Worm (Caenorhabditis elegans): ENCODE results near the gene fbxb-96.

Gene fbxb-96

DNA sequence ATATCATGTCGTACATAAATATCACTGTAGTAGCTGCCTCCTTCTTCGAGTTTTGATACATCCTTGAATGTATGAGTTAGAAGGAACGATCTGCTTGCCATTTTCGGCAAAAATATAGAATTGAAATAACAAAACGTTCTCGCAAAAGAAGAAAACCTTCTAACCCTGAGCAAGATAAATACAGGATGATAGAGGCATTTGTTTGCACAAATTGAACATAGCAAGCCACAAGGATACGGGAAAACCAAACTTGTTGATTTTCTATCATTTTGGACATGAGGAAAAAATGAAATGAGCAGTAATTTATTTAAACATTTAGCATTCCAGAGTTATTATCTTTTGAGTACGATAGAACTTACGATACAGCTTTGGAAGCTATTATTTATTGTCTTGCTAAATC is 38.9 kb upstream of the fbxb-96 start, which contains the start of gene math-8:
TSS of gene math-8 (minus strand) at position 101 of the 400 bp plus-strand sequence.
- TF ChIP-seq sea-2 (GFP tag; optimal IDR thresholded peaks at IDR 0.05) (no peak), egl-5 (tag; optimal IDR thresholded peaks at IDR 0.05) (no peak), ztf-11 (tag; optimal IDR thresholded peaks at IDR 0.05) (no peak), tbx-2 (tag; optimal IDR thresholded peaks at IDR 0.05) (no peak), ceh-82 (tag; optimal IDR thresholded peaks at IDR 0.05) (no peak), ceh-16 (tag; optimal IDR thresholded peaks at IDR 0.05) (no peak), daf-12 (tag; optimal IDR thresholded peaks at IDR 0.05) (no peak), pqm-1 (tag; optimal IDR thresholded peaks at IDR 0.05) (no peak), nhr-12 (tag; optimal IDR thresholded peaks at IDR 0.05) (no peak), snpc-4 (tag; optimal IDR thresholded peaks at IDR 0.05) (no peak), ZK546.5 (tag; optimal IDR thresholded peaks at IDR 0.05) (no peak), R02D3.7 (tag; optimal IDR thresholded peaks at IDR 0.05) (no peak), elt-2 (tag; optimal IDR thresholded peaks at IDR 0.05) (no peak)

- TF ChIP-seq mdl-1 (tag; optimal IDR thresholded peaks at IDR 0.05) (no peak), tbx-2 (tag; optimal IDR thresholded peaks at IDR 0.05) (no peak), skn-1 (tag; optimal IDR thresholded peaks at IDR 0.05) (no peak), elt-1 (tag; optimal IDR thresholded peaks at IDR 0.05) (no peak), ztf-11 (tag; optimal IDR thresholded peaks at IDR 0.05) (no peak), pha-4 (tag; optimal IDR thresholded peaks at IDR 0.05) (no peak), fkh-2 (tag; optimal IDR thresholded peaks at IDR 0.05) (no peak), aly-2 (tag; optimal IDR thresholded peaks at IDR 0.05) (no peak), jun-1 (tag; optimal IDR thresholded peaks at IDR 0.05) (no peak), nhr-28 (tag; optimal IDR thresholded peaks at IDR 0.05) (no peak), fos-1 (tag; optimal IDR thresholded peaks at IDR 0.05) (no peak), nhr-25 (tag; optimal IDR thresholded peaks at IDR 0.05) (no peak), fkh-10 (GFP tag; optimal IDR thresholded peaks at IDR 0.05) (no peak)
Measured at ce11 chrII:1886379-1886778, 36.2 kb upstream of the fbxb-96 start, which contains the start of gene math-7. Gene math-7 (minus strand): TSS chrII:1886479.

DNA sequence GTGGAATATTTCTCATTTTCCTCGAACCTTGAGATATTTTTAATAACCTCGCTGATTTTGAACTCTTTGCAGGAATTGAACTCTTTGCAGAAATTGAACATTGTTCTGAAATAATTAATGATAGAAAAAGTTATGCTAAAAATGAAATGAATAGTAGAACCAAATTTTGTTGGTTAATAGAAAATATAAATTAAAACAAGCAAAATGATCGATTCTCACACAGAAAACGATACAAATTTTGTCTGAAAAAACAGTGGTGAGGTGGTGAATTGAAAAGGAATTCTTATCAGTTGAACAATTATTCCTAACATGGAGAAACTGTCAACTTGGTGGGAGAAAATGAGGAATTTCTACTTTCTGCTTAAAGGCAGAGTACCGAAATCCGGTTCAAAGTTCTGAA is 34.4 kb upstream of the fbxb-96 start, which contains the start of gene math-6:
TSS of gene math-6 (minus strand) at position 101 of the 400 bp plus-strand sequence.
- no peak for TF ChIP-seq R02D3.7 (tag; optimal IDR thresholded peaks at IDR 0.05)
- TF ChIP-seq skn-1 (tag; optimal IDR thresholded peaks at IDR 0.05): no peak
- TF ChIP-seq tbx-2 (tag; optimal IDR thresholded peaks at IDR 0.05): no peak
- TF ChIP-seq ZK546.5 (tag; optimal IDR thresholded peaks at IDR 0.05): no peak
- TF ChIP-seq fkh-2 (tag; optimal IDR thresholded peaks at IDR 0.05): no peak
- no peak for TF ChIP-seq nfya-1 (tag; optimal IDR thresholded peaks at IDR 0.05; ENCODE audit: insufficient read depth)
- TF ChIP-seq zag-1 (tag; optimal IDR thresholded peaks at IDR 0.05): no peak

- TF ChIP-seq zag-1 (tag; optimal IDR thresholded peaks at IDR 0.05) (no peak), egl-5 (tag; optimal IDR thresholded peaks at IDR 0.05) (no peak), snpc-4 (tag; optimal IDR thresholded peaks at IDR 0.05) (no peak), fos-1 (tag; optimal IDR thresholded peaks at IDR 0.05) (no peak)
Measured at ce11 chrII:1882705-1883104, 32.5 kb upstream of the fbxb-96 start, which contains the start of gene math-5. Gene math-5 (minus strand): TSS chrII:1882805.

DNA sequence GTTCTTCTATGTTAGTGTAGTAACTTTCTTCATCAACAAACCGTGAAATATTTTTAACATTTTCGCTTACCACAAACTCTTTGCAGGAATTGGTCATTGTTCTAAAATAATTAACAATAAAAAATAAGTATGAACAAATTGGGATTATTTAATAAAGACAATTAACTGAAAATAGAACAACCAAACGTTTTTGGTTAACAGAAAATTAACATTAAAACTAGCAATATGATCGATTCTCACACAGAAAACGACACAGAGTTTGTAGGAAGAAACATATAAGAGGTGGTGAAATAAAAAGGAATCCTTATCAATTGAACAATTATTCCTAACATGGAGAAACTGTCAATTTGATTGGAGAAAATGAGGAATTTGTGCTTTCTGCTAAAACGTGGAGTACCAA is 28.5 kb upstream of the fbxb-96 start, which contains the start of gene math-16:
TSS of gene math-16 (minus strand) at position 101 of the 400 bp plus-strand sequence.
- no peak for TF ChIP-seq tbx-2 (tag; optimal IDR thresholded peaks at IDR 0.05)
- no peak for TF ChIP-seq elt-1 (tag; optimal IDR thresholded peaks at IDR 0.05)
- TF ChIP-seq jun-1 (tag; optimal IDR thresholded peaks at IDR 0.05): no peak
- TF ChIP-seq nhr-12 (tag; optimal IDR thresholded peaks at IDR 0.05): no peak
- TF ChIP-seq nhr-237 (tag; optimal IDR thresholded peaks at IDR 0.05): no peak
- no peak for TF ChIP-seq pha-4 (tag; optimal IDR thresholded peaks at IDR 0.05)
- no peak for TF ChIP-seq ceh-16 (tag; optimal IDR thresholded peaks at IDR 0.05)
- TF ChIP-seq ztf-4 (tag; optimal IDR thresholded peaks at IDR 0.05): no peak
- TF ChIP-seq elt-2 (tag; optimal IDR thresholded peaks at IDR 0.05): no peak
- TF ChIP-seq nfya-1 (tag; optimal IDR thresholded peaks at IDR 0.05; ENCODE audit: insufficient read depth): no peak
- no peak for TF ChIP-seq R02D3.7 (tag; optimal IDR thresholded peaks at IDR 0.05)
- TF ChIP-seq lin-15B (tag; optimal IDR thresholded peaks at IDR 0.05): no peak
- TF ChIP-seq ZK546.5 (tag; optimal IDR thresholded peaks at IDR 0.05): no peak
- no peak for TF ChIP-seq unc-39 (tag; optimal IDR thresholded peaks at IDR 0.05)
- TF ChIP-seq eor-1 (tag; optimal IDR thresholded peaks at IDR 0.05): no peak

- TF ChIP-seq R02D3.7 (tag; optimal IDR thresholded peaks at IDR 0.05): no peak
- TF ChIP-seq ceh-9 (tag; optimal IDR thresholded peaks at IDR 0.05): no peak
- TF ChIP-seq lin-15B (tag; optimal IDR thresholded peaks at IDR 0.05): no peak
- no peak for TF ChIP-seq mml-1 (tag; optimal IDR thresholded peaks at IDR 0.05)
- no peak for TF ChIP-seq sea-2 (GFP tag; optimal IDR thresholded peaks at IDR 0.05)
- no peak for TF ChIP-seq ztf-11 (tag; optimal IDR thresholded peaks at IDR 0.05)
- TF ChIP-seq egl-5 (tag; optimal IDR thresholded peaks at IDR 0.05): no peak
- TF ChIP-seq ceh-28 (tag; optimal IDR thresholded peaks at IDR 0.05): no peak
- no peak for TF ChIP-seq mdl-1 (tag; optimal IDR thresholded peaks at IDR 0.05)
Measured at ce11 chrII:1875658-1876057, 25.5 kb upstream of the fbxb-96 start, which contains the start of gene math-13. Gene math-13 (plus strand): TSS chrII:1875958.
